Worm (Caenorhabditis elegans) whole organism, L4 larva: ENCODE measurements around the gene moc-5.

Experiments used
- F10B5.3 ChIP-seq: sonication (generic microtip); optimal IDR thresholded peaks from 2 replicates; lab custom pipeline; 2016; ENCODE audit warnings: mild to moderate bottlenecking, missing genetic modification characterization, missing compliant biosample characterization
- ZK337.2 ChIP-seq: fragments of 200-800 bp; sonication (Bioruptor generic); IDR thresholded peaks from 2 replicates; pipeline ENCODE4 v1.3.6; 2022; ENCODE audit warnings: missing genetic modification reagents, missing genetic modification characterization, missing compliant biosample characterization
- aha-1 ChIP-seq: fragments of 150-350 bp; peaks from one replicate; lab custom pipeline; 2014; ENCODE audit warnings: missing biosample characterization, missing genetic modification characterization
- aly-2 ChIP-seq: sonication (generic microtip); optimal IDR thresholded peaks from 2 replicates; lab custom pipeline; 2018; ENCODE audit warnings: missing biosample characterization, missing genetic modification characterization
- ceh-28 ChIP-seq: fragments of 150-350 bp; optimal IDR thresholded peaks from 2 replicates; lab custom pipeline; 2014; ENCODE audit warnings: missing biosample characterization, missing genetic modification reagents, missing genetic modification characterization
- ceh-44 ChIP-seq: fragments of 200-800 bp; sonication (Bioruptor generic); IDR thresholded peaks from 2 replicates; pipeline ENCODE4 v1.3.6; 2022; ENCODE audit warnings: missing genetic modification reagents, missing genetic modification characterization, missing compliant biosample characterization
- ceh-62 ChIP-seq: sonication (generic microtip); optimal IDR thresholded peaks from 2 replicates; lab custom pipeline; 2017; ENCODE audit warnings: missing biosample characterization, missing genetic modification characterization
- ces-1 ChIP-seq: fragments of 150-350 bp; sonication (generic microtip); optimal IDR thresholded peaks from 4 replicates; lab custom pipeline; 2014; ENCODE audit warnings: missing biosample characterization, missing genetic modification reagents, missing genetic modification characterization
- ctbp-1 ChIP-seq: fragments of 200-800 bp; sonication (Bioruptor generic); IDR thresholded peaks from 2 replicates; pipeline ENCODE4 v1.3.6; 2022; ENCODE audit warnings: missing genetic modification reagents, missing genetic modification characterization, missing compliant biosample characterization
- daf-12 ChIP-seq: fragments of 150-350 bp; optimal IDR thresholded peaks from 2 replicates; lab custom pipeline; 2014; ENCODE audit warnings: missing biosample characterization, missing genetic modification reagents, missing genetic modification characterization
- daf-16 ChIP-seq, 3 experiments: sonication (generic microtip); optimal IDR thresholded peaks; 2 replicates each; lab custom pipeline; 2016 to 2017; ENCODE audit warnings: missing genetic modification characterization in 3 of 3, missing genetic modification reagents in 3 of 3, mild to moderate bottlenecking in 2 of 3, missing compliant biosample characterization in 2 of 3, missing biosample characterization in 1 of 3, moderate library complexity in 1 of 3
- dve-1 ChIP-seq: sonication (generic microtip); optimal IDR thresholded peaks from 2 replicates; lab custom pipeline; 2017; ENCODE audit warnings: antibody characterized with exemption, mild to moderate bottlenecking, missing genetic modification characterization, missing compliant biosample characterization; ENCODE audit not compliant: insufficient read depth
- hif-1 ChIP-seq, 2 experiments: sonication (generic microtip); optimal IDR thresholded peaks; 2 replicates each; lab custom pipeline; 2016 to 2017; ENCODE audit warnings: missing compliant biosample characterization in 2 of 2, missing genetic modification characterization in 2 of 2, missing genetic modification reagents in 2 of 2, missing genotype in 2 of 2, mild to moderate bottlenecking in 1 of 2
- hlh-11 ChIP-seq: fragments of 200-800 bp; sonication (Bioruptor generic); optimal IDR thresholded peaks from 2 replicates; lab custom pipeline; 2018; ENCODE audit warnings: mild to moderate bottlenecking, missing genetic modification characterization, missing compliant biosample characterization
- hlh-30 ChIP-seq: sonication (generic microtip); optimal IDR thresholded peaks from 2 replicates; lab custom pipeline; 2017; ENCODE audit warnings: antibody characterized with exemption, mild to moderate bottlenecking, missing genetic modification characterization, missing compliant biosample characterization; ENCODE audit not compliant: insufficient read depth
- hmg-1.1 ChIP-seq: fragments of 200-800 bp; sonication (Bioruptor generic); IDR thresholded peaks from 2 replicates; pipeline ENCODE4 v1.3.6; 2022; ENCODE audit warnings: missing genetic modification reagents, missing genetic modification characterization, missing compliant biosample characterization
- lin-13 ChIP-seq: fragments of 150-350 bp; optimal IDR thresholded peaks from 2 replicates; lab custom pipeline; 2014; ENCODE audit warnings: missing biosample characterization, missing genetic modification reagents, missing genetic modification characterization
- lin-39 ChIP-seq: fragments of 150-350 bp; optimal IDR thresholded peaks from 2 replicates; lab custom pipeline; 2014; ENCODE audit warnings: missing biosample characterization, missing genetic modification reagents, missing genetic modification characterization
- lsy-2 ChIP-seq, 2 experiments: fragments of 150-350 bp in 1 of 2; sonication (generic microtip) in 1 of 2; optimal IDR thresholded peaks; 2 replicates each; lab custom pipeline; 2014 to 2017; ENCODE audit warnings: missing biosample characterization in 2 of 2, missing genetic modification characterization in 2 of 2
- madf-9 ChIP-seq: fragments of 200-800 bp; sonication (Bioruptor generic); conservative IDR thresholded peaks from 2 replicates; pipeline ENCODE4 v1.3.6; 2022; ENCODE audit warnings: missing genetic modification reagents, missing genetic modification characterization, missing compliant biosample characterization
- mdl-1 ChIP-seq, 2 experiments: fragments of 150-350 bp in 1 of 2; sonication (generic microtip) in 1 of 2; optimal IDR thresholded peaks; 2 replicates each; lab custom pipeline; 2014 to 2017; ENCODE audit warnings: missing biosample characterization in 2 of 2, missing genetic modification characterization in 2 of 2
- mes-2 ChIP-seq: sonication (generic microtip); optimal IDR thresholded peaks from 2 replicates; lab custom pipeline; 2016; ENCODE audit warnings: missing genotype, mild to moderate bottlenecking, missing genetic modification characterization, missing compliant biosample characterization; ENCODE audit not compliant: poor library complexity, severe bottlenecking
- mxl-3 ChIP-seq: fragments of 200-800 bp; sonication (Bioruptor generic); optimal IDR thresholded peaks from 2 replicates; lab custom pipeline; 2018; ENCODE audit warnings: mild to moderate bottlenecking, missing genetic modification characterization, missing compliant biosample characterization
- nhr-25 ChIP-seq: sonication (generic microtip); optimal IDR thresholded peaks from 2 replicates; lab custom pipeline; 2017; ENCODE audit warnings: missing genetic modification characterization, mild to moderate bottlenecking, missing compliant biosample characterization, antibody characterized with exemption, moderate library complexity, borderline replicate concordance; ENCODE audit not compliant: insufficient read depth
- nhr-28 ChIP-seq: fragments of 150-350 bp; optimal IDR thresholded peaks from 2 replicates; lab custom pipeline; 2014; ENCODE audit warnings: missing biosample characterization, missing genetic modification characterization
- nhr-41 ChIP-seq: fragments of 200-800 bp; sonication (Bioruptor generic); IDR thresholded peaks from 2 replicates; pipeline ENCODE4 v1.3.6; 2022; ENCODE audit warnings: missing genetic modification reagents, missing genetic modification characterization, missing compliant biosample characterization
- nhr-6 ChIP-seq: fragments of 150-350 bp; optimal IDR thresholded peaks from 2 replicates; lab custom pipeline; 2014; ENCODE audit warnings: missing biosample characterization, missing genetic modification characterization
- nhr-76 ChIP-seq: fragments of 150-350 bp; optimal IDR thresholded peaks from 2 replicates; lab custom pipeline; 2014; ENCODE audit warnings: missing biosample characterization, missing genetic modification characterization
- pha-4 ChIP-seq, 2 experiments: fragments of 150-350 bp in 1 of 2; fragments of 200-800 bp in 1 of 2; sonication (Bioruptor generic) in 1 of 2; IDR thresholded peaks in 1 of 2; optimal IDR thresholded peaks in 1 of 2; 2 replicates each; pipeline versions ENCODE4 v1.3.6 to Lab custom; 2014 to 2022; ENCODE audit warnings: missing genetic modification characterization in 2 of 2, missing genetic modification reagents in 2 of 2, missing biosample characterization in 1 of 2, missing compliant biosample characterization in 1 of 2
- saeg-2 ChIP-seq: fragments of 200-800 bp; sonication (Bioruptor generic); IDR thresholded peaks from 2 replicates; pipeline ENCODE4 v1.3.6; 2022; ENCODE audit warnings: missing genetic modification reagents, missing genetic modification characterization, missing compliant biosample characterization
- sdz-12 ChIP-seq: fragments of 200-800 bp; sonication (Bioruptor generic); optimal IDR thresholded peaks from 2 replicates; lab custom pipeline; 2018; ENCODE audit warnings: mild to moderate bottlenecking, missing genetic modification characterization, missing compliant biosample characterization
- skn-1 ChIP-seq: fragments of 150-350 bp; optimal IDR thresholded peaks from 2 replicates; lab custom pipeline; 2014; ENCODE audit warnings: missing biosample characterization, missing genetic modification characterization
- unc-62 ChIP-seq, 3 experiments: fragments of 150-350 bp in 1 of 3; sonication (generic microtip); optimal IDR thresholded peaks in 2 of 3; peaks in 1 of 3; 1 replicate in 1 of 3; 2 replicates in 2 of 3; lab custom pipeline; 2014 to 2017; ENCODE audit warnings: missing biosample characterization in 3 of 3, missing genetic modification characterization in 3 of 3, missing genetic modification reagents in 3 of 3, missing genotype in 1 of 3
- zfp-2 ChIP-seq: sonication (generic microtip); optimal IDR thresholded peaks from 2 replicates; lab custom pipeline; 2016; ENCODE audit warnings: mild to moderate bottlenecking, missing genetic modification characterization, missing compliant biosample characterization

moc-5 gene

DNA sequence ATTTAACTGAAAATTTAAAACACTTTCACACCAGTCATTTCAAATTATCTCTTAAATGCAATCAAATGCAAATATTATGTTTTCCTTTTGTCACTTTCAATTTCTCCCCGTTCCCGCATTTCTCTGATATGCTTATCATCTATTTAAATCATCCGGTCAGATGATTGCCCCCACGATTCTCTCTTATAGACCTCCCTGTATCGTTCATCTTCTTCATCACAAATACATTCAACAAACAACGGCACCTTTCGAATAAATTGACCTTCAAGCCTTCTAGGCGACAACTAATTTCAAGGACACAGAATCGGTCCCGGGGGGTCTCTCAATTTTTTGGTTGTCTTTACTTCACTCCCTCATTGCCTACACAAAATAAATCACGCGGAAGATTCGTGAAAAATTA lies 16.9 kb downstream of the moc-5 start:
- peak in 1 of 2 experiments; percentile 20 for TF ChIP-seq mdl-1 (tag; optimal IDR thresholded peaks at IDR 0.05; lab: Kevin White, UChicago)
- TF ChIP-seq ceh-44: no peak
- TF ChIP-seq ctbp-1 (GFP tag; lab: Robert Waterston, UW): no peak
- peak; percentile 67 for TF ChIP-seq nhr-28 (tag; lab: Kevin White, UChicago)
- peak in 1 of 2 experiments; percentile 91 for TF ChIP-seq unc-62 (GFP tag; optimal IDR thresholded peaks at IDR 0.05 in 1 of 2; lab: Kevin White, UChicago)
- TF ChIP-seq unc-62 (tag; optimal IDR thresholded peaks at IDR 0.05; lab: Kevin White, UChicago): no peak
- no peak for TF ChIP-seq nhr-76 (tag; lab: Kevin White, UChicago)
- peak; percentile 5 for TF ChIP-seq dve-1 (tag; lab: Kevin White, UChicago)
- peak; percentile 32 for TF ChIP-seq hlh-11 (tag; lab: Kevin White, UChicago)
- no peak for TF ChIP-seq aha-1 (tag; lab: Kevin White, UChicago)
- no peak for TF ChIP-seq hif-1 (tag; optimal IDR thresholded peaks at IDR 0.05; lab: Kevin White, UChicago)
- TF ChIP-seq nhr-25 (tag; lab: Kevin White, UChicago): peak; percentile 6
- TF ChIP-seq saeg-2: no peak
- peak; percentile 46 for TF ChIP-seq hlh-30 (tag; lab: Kevin White, UChicago)
- no peak for TF ChIP-seq daf-16 (GFP tag; optimal IDR thresholded peaks at IDR 0.05; lab: Kevin White, UChicago)
- TF ChIP-seq daf-16 (tag; optimal IDR thresholded peaks at IDR 0.05; lab: Kevin White, UChicago): peak; percentile 14
- no peak for TF ChIP-seq ces-1
- TF ChIP-seq mes-2 (tag; lab: Kevin White, UChicago): peak; percentile 32
- TF ChIP-seq mxl-3: peak; percentile 3
- no peak for TF ChIP-seq lsy-2 (tag; optimal IDR thresholded peaks at IDR 0.05; lab: Kevin White, UChicago)
- no peak for TF ChIP-seq zfp-2 (tag; lab: Kevin White, UChicago)
- no peak for TF ChIP-seq aly-2 (tag; lab: Kevin White, UChicago)
- TF ChIP-seq lin-39 (tag; lab: Kevin White, UChicago): no peak
- no peak for TF ChIP-seq lin-13 (GFP tag; lab: Kevin White, UChicago)
- no peak for TF ChIP-seq daf-12 (tag; lab: Kevin White, UChicago)
- no peak for TF ChIP-seq sdz-12
- no peak for TF ChIP-seq nhr-41 (GFP tag; lab: Robert Waterston, UW)
- no peak for TF ChIP-seq skn-1 (tag; lab: Kevin White, UChicago)
- TF ChIP-seq nhr-6 (tag; lab: Kevin White, UChicago): peak; percentile 19
- no peak for TF ChIP-seq hmg-1.1 (GFP tag; lab: Robert Waterston, UW)

ce11 chrX:9548011-9548795 lies 17.6 kb downstream of the moc-5 start:
- TF ChIP-seq ceh-62 (tag; lab: Kevin White, UChicago) (no peak), aha-1 (tag; lab: Kevin White, UChicago) (peak; percentile 80), madf-9 (GFP tag; lab: Robert Waterston, UW) (no peak), unc-62 (GFP tag; optimal IDR thresholded peaks at IDR 0.05 in 1 of 2; lab: Kevin White, UChicago) (peak in 1 of 2 experiments; percentile 25), unc-62 (tag; optimal IDR thresholded peaks at IDR 0.05; lab: Kevin White, UChicago) (no peak), hlh-30 (tag; lab: Kevin White, UChicago) (peak; percentile 66), nhr-41 (GFP tag; lab: Robert Waterston, UW) (no peak), ZK337.2 (GFP tag; lab: Robert Waterston, UW) (no peak), pha-4 (GFP tag; IDR thresholded peaks at IDR 0.05; lab: Robert Waterston, UW) (no peak), pha-4 (tag; optimal IDR thresholded peaks at IDR 0.05; lab: Kevin White, UChicago) (peak; percentile 15), ceh-28 (tag; lab: Kevin White, UChicago) (no peak), lsy-2 (tag; optimal IDR thresholded peaks at IDR 0.05; lab: Kevin White, UChicago) (no peak), F10B5.3 (no peak), daf-16 (GFP tag; optimal IDR thresholded peaks at IDR 0.05; lab: Kevin White, UChicago) (peak in 1 of 2 experiments; percentile 18), daf-16 (tag; optimal IDR thresholded peaks at IDR 0.05; lab: Kevin White, UChicago) (no peak)
- TF ChIP-seq, all 104 proteins: peak for 5
